Fruit fly (Drosophila melanogaster) whole organism, prepupa: Measurements from ENCODE around the gene CG11263.

Source experiments
- Blimp-1 ChIP-seq: fragments of 200-800 bp; sonication (Bioruptor generic); optimal IDR thresholded peaks from 3 replicates; lab custom pipeline; 2017; ENCODE audit warnings: missing biosample characterization, missing genetic modification characterization, mild to moderate bottlenecking, moderate library complexity, missing genetic modification reagents
- CG10631 ChIP-seq: fragments of 200-800 bp; sonication (Bioruptor generic); optimal IDR thresholded peaks from 2 replicates; lab custom pipeline; 2016; ENCODE audit warnings: missing biosample characterization, missing genetic modification characterization
- CG11294 ChIP-seq: fragments of 200-800 bp; sonication (Bioruptor generic); IDR thresholded peaks from 2 replicates; pipeline ENCODE4 v1.3.6; 2022; ENCODE audit warnings: missing biosample characterization, missing genetic modification characterization
- CG11762 ChIP-seq: fragments of 200-800 bp; sonication (Bioruptor generic); optimal IDR thresholded peaks from 3 replicates; lab custom pipeline; 2016; ENCODE audit warnings: missing biosample characterization, missing genetic modification characterization; ENCODE audit not compliant: insufficient read depth
- CG11902 ChIP-seq: fragments of 200-800 bp; sonication (Bioruptor generic); optimal IDR thresholded peaks from 3 replicates; lab custom pipeline; 2016; ENCODE audit warnings: missing biosample characterization, missing genetic modification characterization
- CG15336 ChIP-seq: fragments of 200-800 bp; sonication (Bioruptor generic); IDR thresholded peaks from 2 replicates; pipeline ENCODE4 v1.3.6; 2022; ENCODE audit warnings: missing biosample characterization, missing genetic modification characterization
- CG16779 ChIP-seq: fragments of 200-800 bp; sonication (Bioruptor generic); optimal IDR thresholded peaks from 3 replicates; lab custom pipeline; 2017; ENCODE audit warnings: missing biosample characterization, mild to moderate bottlenecking, missing genetic modification characterization
- CG3032 ChIP-seq: fragments of 200-800 bp; optimal IDR thresholded peaks from 2 replicates; lab custom pipeline; 2019; ENCODE audit warnings: missing biosample characterization, mild to moderate bottlenecking, missing genetic modification characterization, moderate library complexity
- CG31627 ChIP-seq: fragments of 200-800 bp; sonication (Bioruptor generic); optimal IDR thresholded peaks from 3 replicates; lab custom pipeline; 2016; ENCODE audit warnings: missing biosample characterization, missing genetic modification characterization
- CG32006 ChIP-seq: fragments of 200-800 bp; sonication (Bioruptor generic); optimal IDR thresholded peaks from 3 replicates; lab custom pipeline; 2017; ENCODE audit warnings: missing biosample characterization, mild to moderate bottlenecking, missing genetic modification characterization
- CG34406 ChIP-seq: fragments of 200-800 bp; sonication (Bioruptor generic); optimal IDR thresholded peaks from 3 replicates; lab custom pipeline; 2016; ENCODE audit warnings: missing biosample characterization, missing genetic modification characterization
- CG4318 ChIP-seq: fragments of 200-800 bp; sonication (Bioruptor generic); optimal IDR thresholded peaks from 3 replicates; lab custom pipeline; 2017; ENCODE audit warnings: missing biosample characterization, mild to moderate bottlenecking, missing genetic modification characterization
- CG6792 ChIP-seq: fragments of 200-800 bp; sonication (Bioruptor generic); optimal IDR thresholded peaks from 3 replicates; lab custom pipeline; 2016; ENCODE audit warnings: missing biosample characterization, missing genetic modification characterization
- CG7368 ChIP-seq: fragments of 200-800 bp; sonication (Bioruptor generic); optimal IDR thresholded peaks from 3 replicates; lab custom pipeline; 2016; ENCODE audit warnings: missing biosample characterization, missing genetic modification characterization
- CG8319 ChIP-seq: fragments of 200-800 bp; sonication (Bioruptor generic); optimal IDR thresholded peaks from 3 replicates; lab custom pipeline; 2016; ENCODE audit warnings: missing biosample characterization, missing genetic modification characterization
- CG9139 ChIP-seq: fragments of 200-800 bp; sonication (Bioruptor generic); optimal IDR thresholded peaks from 3 replicates; lab custom pipeline; 2017; ENCODE audit warnings: missing biosample characterization, mild to moderate bottlenecking, missing genetic modification characterization
- Eip75B ChIP-seq: fragments of 200-800 bp; sonication (Bioruptor generic); optimal IDR thresholded peaks from 3 replicates; lab custom pipeline; 2016; ENCODE audit warnings: missing biosample characterization, missing genetic modification characterization
- Eip93F ChIP-seq: fragments of 200-800 bp; sonication (Bioruptor generic); optimal IDR thresholded peaks from 2 replicates; lab custom pipeline; 2016; ENCODE audit warnings: missing biosample characterization, mild to moderate bottlenecking, missing genetic modification characterization
- Ets21C ChIP-seq: fragments of 200-800 bp; sonication (Bioruptor generic); optimal IDR thresholded peaks from 3 replicates; lab custom pipeline; 2016; ENCODE audit warnings: missing biosample characterization, missing genetic modification characterization
- Ets96B ChIP-seq: fragments of 200-800 bp; optimal IDR thresholded peaks from 2 replicates; lab custom pipeline; 2019; ENCODE audit warnings: missing biosample characterization, mild to moderate bottlenecking, missing genetic modification characterization, moderate library complexity
- Gug ChIP-seq: fragments of 200-800 bp; sonication (Bioruptor generic); IDR thresholded peaks from 2 replicates; pipeline ENCODE4 v1.3.6; 2022; ENCODE audit warnings: missing biosample characterization, missing genetic modification characterization
- Hr38 ChIP-seq: sonication (Bioruptor generic); optimal IDR thresholded peaks from 2 replicates; lab custom pipeline; 2016; ENCODE audit warnings: missing biosample characterization, missing genetic modification characterization
- Hr39 ChIP-seq: fragments of 200-800 bp; sonication (Bioruptor generic); optimal IDR thresholded peaks from 2 replicates; lab custom pipeline; 2016; ENCODE audit warnings: missing biosample characterization, missing genetic modification characterization
- Hr4 ChIP-seq: fragments of 200-800 bp; sonication (Bioruptor generic); optimal IDR thresholded peaks from 3 replicates; lab custom pipeline; 2016; ENCODE audit warnings: missing biosample characterization, missing genetic modification characterization
- Lpt ChIP-seq: fragments of 200-800 bp; sonication (Bioruptor generic); optimal IDR thresholded peaks from 3 replicates; lab custom pipeline; 2016; ENCODE audit warnings: missing biosample characterization, missing genetic modification characterization
- OdsH ChIP-seq: fragments of 200-800 bp; sonication (Bioruptor generic); optimal IDR thresholded peaks from 3 replicates; lab custom pipeline; 2016; ENCODE audit warnings: missing biosample characterization, missing genetic modification characterization
- Smox ChIP-seq: fragments of 200-800 bp; sonication (Bioruptor generic); optimal IDR thresholded peaks from 3 replicates; lab custom pipeline; 2016; ENCODE audit warnings: missing biosample characterization, missing genetic modification characterization
- Sox14 ChIP-seq: fragments of 200-800 bp; sonication (Bioruptor generic); optimal IDR thresholded peaks from 3 replicates; lab custom pipeline; 2016; ENCODE audit warnings: missing biosample characterization, missing genetic modification characterization
- Sox15 ChIP-seq: fragments of 200-800 bp; sonication (Bioruptor generic); optimal IDR thresholded peaks from 3 replicates; lab custom pipeline; 2016; ENCODE audit warnings: missing biosample characterization, missing genetic modification characterization
- achi ChIP-seq: fragments of 200-800 bp; sonication (Bioruptor generic); optimal IDR thresholded peaks from 3 replicates; lab custom pipeline; 2016; ENCODE audit warnings: missing biosample characterization, missing genetic modification characterization
- acj6 ChIP-seq: fragments of 200-800 bp; sonication (Bioruptor generic); optimal IDR thresholded peaks from 3 replicates; lab custom pipeline; 2016; ENCODE audit warnings: missing biosample characterization, missing genetic modification characterization
- cyc ChIP-seq: fragments of 200-800 bp; sonication (Bioruptor generic); optimal IDR thresholded peaks from 3 replicates; lab custom pipeline; 2016; ENCODE audit warnings: missing biosample characterization, missing genetic modification characterization
- dac ChIP-seq: fragments of 200-800 bp; sonication (Bioruptor generic); optimal IDR thresholded peaks from 2 replicates; lab custom pipeline; 2017; ENCODE audit warnings: missing biosample characterization, mild to moderate bottlenecking, missing genetic modification characterization
- dsx ChIP-seq: fragments of 200-800 bp; optimal IDR thresholded peaks from 3 replicates; lab custom pipeline; 2019; ENCODE audit warnings: missing biosample characterization, mild to moderate bottlenecking, missing genetic modification characterization, moderate library complexity; ENCODE audit not compliant: poor library complexity, severe bottlenecking
- fd59A ChIP-seq: fragments of 200-800 bp; sonication (Bioruptor generic); optimal IDR thresholded peaks from 2 replicates; lab custom pipeline; 2017; ENCODE audit warnings: missing biosample characterization, mild to moderate bottlenecking, missing genetic modification characterization, missing genetic modification reagents
- fd85E ChIP-seq: fragments of 200-800 bp; sonication (Bioruptor generic); optimal IDR thresholded peaks from 3 replicates; lab custom pipeline; 2016; ENCODE audit warnings: missing biosample characterization, missing genetic modification characterization
- fkh ChIP-seq: fragments of 200-800 bp; sonication (Bioruptor generic); optimal IDR thresholded peaks from 3 replicates; lab custom pipeline; 2017; ENCODE audit warnings: missing biosample characterization, mild to moderate bottlenecking, missing genetic modification characterization, moderate library complexity
- lz ChIP-seq: fragments of 200-800 bp; sonication (Bioruptor generic); optimal IDR thresholded peaks from 3 replicates; lab custom pipeline; 2016; ENCODE audit warnings: missing biosample characterization, missing genetic modification characterization
- pdm3 ChIP-seq: fragments of 200-800 bp; sonication (Bioruptor generic); optimal IDR thresholded peaks from 3 replicates; lab custom pipeline; 2016; ENCODE audit warnings: missing biosample characterization, missing genetic modification characterization
- salr ChIP-seq, 2 experiments: fragments of 200-800 bp; sonication (Bioruptor generic); optimal IDR thresholded peaks; 3 replicates each; lab custom pipeline; 2016 to 2018; ENCODE audit warnings: missing biosample characterization in 2 of 2, missing genetic modification characterization in 2 of 2, mild to moderate bottlenecking in 1 of 2
- spab ChIP-seq: fragments of 200-800 bp; sonication (Bioruptor generic); optimal IDR thresholded peaks from 2 replicates; lab custom pipeline; 2017; ENCODE audit warnings: missing biosample characterization, mild to moderate bottlenecking, missing genetic modification characterization, missing genetic modification reagents
- ss ChIP-seq, 2 experiments: fragments of 200-800 bp; sonication (Bioruptor generic); optimal IDR thresholded peaks; 2 replicates in 1 of 2; 3 replicates in 1 of 2; lab custom pipeline; 2017 to 2018; ENCODE audit warnings: mild to moderate bottlenecking in 2 of 2, missing biosample characterization in 2 of 2, missing genetic modification characterization in 2 of 2, moderate library complexity in 1 of 2
- vri ChIP-seq: fragments of 200-800 bp; sonication (Bioruptor generic); optimal IDR thresholded peaks from 3 replicates; lab custom pipeline; 2016; ENCODE audit warnings: missing biosample characterization, mild to moderate bottlenecking, missing genetic modification characterization

Gene CG11263

dm6 chr3L:13017803-13018324 is 11.2 kb downstream of the CG11263 start, which contains the start of the genes mRpL20 and Icmt (continued):
- TF ChIP-seq dsx (peak; percentile 95), CG3032 (tag; lab: Kevin White, UChicago) (peak; percentile 96), Ets96B (tag; lab: Kevin White, UChicago) (peak; percentile 96), Eip75B (peak; percentile 88), OdsH (GFP tag; lab: Kevin White, UChicago) (peak; percentile 96), Sox14 (peak; percentile 86), CG4318 (peak; percentile 84), Ets21C (GFP tag; lab: Kevin White, UChicago) (peak; percentile 75), vri (GFP tag; lab: Kevin White, UChicago) (peak; percentile 77), fd59A (GFP tag; lab: Kevin White, UChicago) (peak; percentile 82), spab (peak; percentile 77), fd85E (GFP tag; lab: Kevin White, UChicago) (peak; percentile 35), Hr39 (peak; percentile 81), achi (peak; percentile 95), CG11762 (peak; percentile 80), CG11294 (peak; percentile 93), Gug (GFP tag; lab: Robert Waterston, UW) (peak; percentile 98), CG16779 (tag; lab: Kevin White, UChicago) (peak; percentile 88), lz (peak; percentile 91), Hr38 (GFP tag; lab: Kevin White, UChicago) (no peak), dac (GFP tag; lab: Kevin White, UChicago) (peak; percentile 72), CG8319 (GFP tag; lab: Kevin White, UChicago) (peak; percentile 76), CG10631 (GFP tag; lab: Kevin White, UChicago) (peak; percentile 97), ss (GFP tag; optimal IDR thresholded peaks at IDR 0.05; lab: Kevin White, UChicago) (peak; percentile 85 to 91), pdm3 (GFP tag; lab: Kevin White, UChicago) (peak; percentile 87), Eip93F (GFP tag; lab: Kevin White, UChicago) (peak; percentile 81), Hr4 (GFP tag; lab: Kevin White, UChicago) (peak; percentile 90), CG15336 (GFP tag; lab: Robert Waterston, UW) (peak; percentile 98), Lpt (GFP tag; lab: Kevin White, UChicago) (peak; percentile 78), CG32006 (GFP tag; lab: Kevin White, UChicago) (peak; percentile 95), salr (GFP tag; optimal IDR thresholded peaks at IDR 0.05; lab: Kevin White, UChicago) (peak; percentile 83 to 89), CG6792 (GFP tag; lab: Kevin White, UChicago) (peak; percentile 94), Smox (peak; percentile 88), Sox15 (GFP tag; lab: Kevin White, UChicago) (peak; percentile 91), acj6 (peak; percentile 94), CG11902 (GFP tag; lab: Kevin White, UChicago) (peak; percentile 86), CG7368 (GFP tag; lab: Kevin White, UChicago) (peak; percentile 67), CG9139 (GFP tag; lab: Kevin White, UChicago) (peak; percentile 73), Blimp-1 (peak; percentile 69), CG31627 (GFP tag; lab: Kevin White, UChicago) (peak; percentile 86), cyc (peak; percentile 76), fkh (GFP tag; lab: Kevin White, UChicago) (peak; percentile 78), CG34406 (GFP tag; lab: Kevin White, UChicago) (peak; percentile 96)
